Worm (Caenorhabditis elegans): Measurements from ENCODE around the gene D1046.4.

Gene D1046.4

DNA sequence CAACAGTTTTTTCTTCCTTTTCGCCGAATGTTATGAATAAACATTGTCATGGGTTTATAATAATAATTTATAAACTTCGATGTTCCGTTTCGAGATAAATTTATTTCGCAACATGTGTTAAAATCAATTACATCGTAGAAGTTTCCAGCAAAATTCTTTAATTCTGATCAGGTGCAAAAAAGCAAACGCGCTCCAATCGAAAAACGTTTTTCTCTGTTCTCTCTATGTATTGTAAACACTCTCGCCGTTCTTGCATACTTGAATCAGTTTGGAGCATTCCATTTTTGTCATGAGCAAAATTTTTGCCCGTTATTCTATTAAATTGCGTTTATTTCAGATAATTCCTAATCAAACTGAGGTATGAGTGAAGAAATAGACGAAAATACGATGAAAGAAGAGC is 39.9 kb upstream of the D1046.4 start, which contains the start of gene rad-54.L2 (continued):
- TF ChIP-seq ceh-91 (GFP tag; IDR thresholded peaks at IDR 0.05) (no peak), nfyb-1 (GFP tag; IDR thresholded peaks at IDR 0.05) (peak; percentile 59; the same call in 1 of the 2 replicates), nfya-2 (GFP tag; IDR thresholded peaks at IDR 0.05) (no peak), ztf-22 (GFP tag; optimal IDR thresholded peaks at IDR 0.05) (no peak), ceh-100 (GFP tag; IDR thresholded peaks at IDR 0.05) (no peak), egl-18 (GFP tag; IDR thresholded peaks at IDR 0.05) (no peak), sptf-2 (GFP tag; optimal IDR thresholded peaks at IDR 0.05) (no peak), cebp-1 (GFP tag; IDR thresholded peaks at IDR 0.05) (peak; percentile 94), cebp-1 (tag; optimal IDR thresholded peaks at IDR 0.05) (peak; percentile 97), tbp1 (GFP tag; optimal IDR thresholded peaks at IDR 0.05) (peak; percentile 17), ceh-79 (tag; optimal IDR thresholded peaks at IDR 0.05) (no peak), ceh-58 (GFP tag; IDR thresholded peaks at IDR 0.05) (no peak), repo-1 (tag; optimal IDR thresholded peaks at IDR 0.05) (no peak), tlf-1 (GFP tag; optimal IDR thresholded peaks at IDR 0.05) (peak; percentile 51), madf-3 (GFP tag; IDR thresholded peaks at IDR 0.05) (no peak), ztf-26 (tag; optimal IDR thresholded peaks at IDR 0.05) (no peak), unc-62 (GFP tag; optimal IDR thresholded peaks at IDR 0.05) (no peak), ztf-28 (GFP tag; IDR thresholded peaks at IDR 0.05) (no peak), hmg-20 (GFP tag; IDR thresholded peaks at IDR 0.05) (no peak), F39B2.1 (GFP tag; IDR thresholded peaks at IDR 0.05) (0 out of 2 replicates have a peak, but pooled peaks have one; percentile 26), snpc-4 (GFP tag; optimal IDR thresholded peaks at IDR 0.05) (no peak), snpc-4 (tag; optimal IDR thresholded peaks at IDR 0.05) (peak in 2 of 4 experiments; percentile 14 to 35), fkh-3 (tag; optimal IDR thresholded peaks at IDR 0.05) (no peak), akir-1 (GFP tag; optimal IDR thresholded peaks at IDR 0.05) (no peak), egrh-3 (GFP tag; IDR thresholded peaks at IDR 0.05) (no peak), rcor-1 (GFP tag; IDR thresholded peaks at IDR 0.05) (no peak), C06A6.2 (GFP tag; conservative IDR thresholded peaks at IDR 0.05) (no peak), snpc-3.4 (tag; optimal IDR thresholded peaks at IDR 0.05) (peak; percentile 36), sdz-38 (tag; optimal IDR thresholded peaks at IDR 0.05) (no peak), F57C9.4 (tag; optimal IDR thresholded peaks at IDR 0.05) (no peak), lsl-1 (GFP tag; optimal IDR thresholded peaks at IDR 0.05) (peak; percentile 33), mes-4 (tag; optimal IDR thresholded peaks at IDR 0.05) (no peak), K11D2.4 (GFP tag; IDR thresholded peaks at IDR 0.05) (no peak), lin-26 (GFP tag; IDR thresholded peaks at IDR 0.05) (no peak), ceh-40 (GFP tag; IDR thresholded peaks at IDR 0.05) (no peak), hlh-26 (GFP tag; conservative IDR thresholded peaks at IDR 0.05) (no peak), lin-35 (GFP tag; optimal IDR thresholded peaks at IDR 0.05) (peak in 1 of 3 experiments; percentile 34), snpc-1.1 (tag; optimal IDR thresholded peaks at IDR 0.05; ENCODE audit: insufficient read depth) (no peak), Y56A3A.18 (GFP tag; IDR thresholded peaks at IDR 0.05) (no peak), ets-4 (GFP tag; optimal IDR thresholded peaks at IDR 0.05) (no peak), F49E8.2 (tag; optimal IDR thresholded peaks at IDR 0.05; ENCODE audit: insufficient read depth) (peak; percentile 40), pha-4 (tag; optimal IDR thresholded peaks at IDR 0.05) (peak; percentile 91), ztf-18 (tag; optimal IDR thresholded peaks at IDR 0.05) (peak; percentile 65), F10E7.11 (tag; optimal IDR thresholded peaks at IDR 0.05) (no peak), Y67H2A.10 (GFP tag; conservative IDR thresholded peaks at IDR 0.05) (no peak), xnd-1 (tag; optimal IDR thresholded peaks at IDR 0.05) (no peak), K12H6.12 (tag; optimal IDR thresholded peaks at IDR 0.05) (no peak), F23B12.7 (tag; optimal IDR thresholded peaks at IDR 0.05; ENCODE audit: insufficient read depth) (peak; percentile 50), lsy-27 (tag; optimal IDR thresholded peaks at IDR 0.05; ENCODE audit: borderline replicate concordance, insufficient read depth) (no peak)
